Fruit fly (Drosophila melanogaster): Measurements from ENCODE around the gene Pdh.

Pdh gene

dm6 chr3L:16357860-16358259 is 3.8 kb upstream of the Pdh start:
- TF ChIP-seq h (GFP tag; optimal IDR thresholded peaks at IDR 0.05) (no peak), br (GFP tag; optimal IDR thresholded peaks at IDR 0.05) (no peak), CrebA (GFP tag; optimal IDR thresholded peaks at IDR 0.05; ENCODE audit: borderline replicate concordance) (no peak), foxo (GFP tag; optimal IDR thresholded peaks at IDR 0.05) (no peak), rgr (GFP tag; optimal IDR thresholded peaks at IDR 0.05) (no peak), Hnf4 (GFP tag; optimal IDR thresholded peaks at IDR 0.05) (no peak), Mio (GFP tag; optimal IDR thresholded peaks at IDR 0.05) (no peak), brk (GFP tag; optimal IDR thresholded peaks at IDR 0.05) (no peak), lola (GFP tag; optimal IDR thresholded peaks at IDR 0.05) (no peak), jim (GFP tag; optimal IDR thresholded peaks at IDR 0.05) (no peak), HLH106 (tag; optimal IDR thresholded peaks at IDR 0.05) (no peak), usp (GFP tag; optimal IDR thresholded peaks at IDR 0.05) (no peak), fru (GFP tag; optimal IDR thresholded peaks at IDR 0.05) (no peak), Hr78 (GFP tag; optimal IDR thresholded peaks at IDR 0.05) (no peak), Dif (GFP tag; optimal IDR thresholded peaks at IDR 0.05; ENCODE audit: partially characterized antibody) (no peak), Vsx2 (GFP tag; optimal IDR thresholded peaks at IDR 0.05; ENCODE audit: partially characterized antibody) (no peak)

- TF ChIP-seq brk (GFP tag; optimal IDR thresholded peaks at IDR 0.05) = no peak
- no peak for TF ChIP-seq CrebA (GFP tag; optimal IDR thresholded peaks at IDR 0.05; ENCODE audit: borderline replicate concordance)
- TF ChIP-seq fru (GFP tag; optimal IDR thresholded peaks at IDR 0.05) = no peak
- no peak for TF ChIP-seq CG32264 (GFP tag; optimal IDR thresholded peaks at IDR 0.05)
- TF ChIP-seq sage (GFP tag; optimal IDR thresholded peaks at IDR 0.05) = no peak
- TF ChIP-seq CG9705 (GFP tag; optimal IDR thresholded peaks at IDR 0.05) = no peak
- no peak for TF ChIP-seq Hr78 (GFP tag; optimal IDR thresholded peaks at IDR 0.05)
- TF ChIP-seq dl (GFP tag; optimal IDR thresholded peaks at IDR 0.05; ENCODE audit: insufficient read depth in 1 of 2, partially characterized antibody in 2 of 2) = no peak
- TF ChIP-seq Mio (GFP tag; optimal IDR thresholded peaks at IDR 0.05) = no peak
- TF ChIP-seq Dif (GFP tag; optimal IDR thresholded peaks at IDR 0.05; ENCODE audit: partially characterized antibody) = no peak
- no peak for TF ChIP-seq jim (GFP tag; optimal IDR thresholded peaks at IDR 0.05)
- TF ChIP-seq lola (GFP tag; optimal IDR thresholded peaks at IDR 0.05) = no peak
- TF ChIP-seq woc (GFP tag; optimal IDR thresholded peaks at IDR 0.05) = no peak
Measured at dm6 chr3L:16357187-16357728, 3.2 kb upstream of the Pdh start.

- TF ChIP-seq N (GFP tag; optimal IDR thresholded peaks at IDR 0.05) (no peak), Vsx2 (GFP tag; optimal IDR thresholded peaks at IDR 0.05; ENCODE audit: partially characterized antibody) (peak; percentile 84), rgr (GFP tag; optimal IDR thresholded peaks at IDR 0.05) (no peak), Dif (GFP tag; optimal IDR thresholded peaks at IDR 0.05; ENCODE audit: partially characterized antibody) (peak; percentile 27)
Measured at dm6 chr3L:16356171-16356765, 2.2 kb upstream of the Pdh start.

dm6 chr3L:16351770-16352429 is 2.2 kb downstream of the Pdh start, which contains the start of the genes Golgin104 and Tcs3:
TSS of gene Golgin104 (minus strand) at chr3L:16351951.
TSS of gene Tcs3 (plus strand) at chr3L:16351991.
- TF ChIP-seq Rel (GFP tag; optimal IDR thresholded peaks at IDR 0.05) (no peak), Rel (tag; optimal IDR thresholded peaks at IDR 0.05) (peak; percentile 60), psq (GFP tag; optimal IDR thresholded peaks at IDR 0.05) (no peak)

- TF ChIP-seq dl (GFP tag; optimal IDR thresholded peaks at IDR 0.05; ENCODE audit: insufficient read depth in 1 of 2, partially characterized antibody in 2 of 2) (no peak), CG32264 (GFP tag; optimal IDR thresholded peaks at IDR 0.05) (no peak), Rel (GFP tag; optimal IDR thresholded peaks at IDR 0.05) (no peak), Rel (tag; optimal IDR thresholded peaks at IDR 0.05) (no peak), Vsx2 (GFP tag; optimal IDR thresholded peaks at IDR 0.05; ENCODE audit: partially characterized antibody) (no peak), GATAd (GFP tag; optimal IDR thresholded peaks at IDR 0.05) (no peak), Hr83 (GFP tag; optimal IDR thresholded peaks at IDR 0.05; ENCODE audit: poor library complexity, severe bottlenecking) (no peak), OdsH (GFP tag; optimal IDR thresholded peaks at IDR 0.05) (no peak), HLH106 (tag; optimal IDR thresholded peaks at IDR 0.05) (no peak), Dfd (GFP tag; optimal IDR thresholded peaks at IDR 0.05) (no peak), Mio (GFP tag; optimal IDR thresholded peaks at IDR 0.05) (no peak), psq (GFP tag; optimal IDR thresholded peaks at IDR 0.05) (no peak)
Measured at dm6 chr3L:16349686-16350085, 4.4 kb downstream of the Pdh start.

Measured in whole organism, wandering third instar larva.